Worm (Caenorhabditis elegans) whole organism, L1 larva: ENCODE measurements around the gene ZK673.6.

Experiments
- ama-1 ChIP-seq: fragments of 150-350 bp; optimal IDR thresholded peaks from 2 replicates; lab custom pipeline; 2014
- mdl-1 ChIP-seq, 2 experiments: fragments of 150-350 bp; optimal IDR thresholded peaks; 2 replicates each; lab custom pipeline; 2014 to 2017; ENCODE audit warnings: missing biosample characterization in 2 of 2, missing genetic modification characterization in 2 of 2, inconsistent platforms in 1 of 2
- nhr-237 ChIP-seq: fragments of 150-350 bp; optimal IDR thresholded peaks from 2 replicates; lab custom pipeline; 2014; ENCODE audit warnings: missing biosample characterization, missing genetic modification characterization

DNA sequence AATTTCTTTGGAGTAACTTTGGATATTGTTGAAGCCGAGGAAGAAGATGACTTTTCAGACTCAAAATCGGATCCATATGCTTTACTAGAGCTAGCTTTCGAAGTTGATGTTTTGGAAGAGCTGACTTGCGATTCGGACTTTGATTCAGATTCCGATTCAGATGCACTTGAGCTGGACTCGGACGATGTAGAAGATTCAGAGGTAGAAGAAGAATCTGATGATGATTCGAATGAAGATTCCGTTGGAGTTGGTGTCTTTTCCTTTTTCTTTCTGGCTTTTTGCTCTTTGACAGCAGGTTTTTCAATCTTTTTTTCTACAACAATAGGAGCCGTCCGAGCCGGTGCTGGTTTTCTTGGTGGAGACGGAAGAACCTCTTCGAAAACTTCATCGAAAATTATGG, 43.8 kb upstream of the ZK673.6 start:
- TF ChIP-seq nhr-237 (no peak), ama-1 (lab: Kevin White, UChicago) (no peak), mdl-1 (tag; optimal IDR thresholded peaks at IDR 0.05; lab: Kevin White, UChicago) (no peak)
